Fruit fly (Drosophila melanogaster) whole organism, embryonic: Measurements from ENCODE around the gene p38b.
A peak's percentile ranks its signal among the peaks of the same experiment; 100 is the strongest.

Source experiments
- CG10654 ChIP-seq: fragments of 200-800 bp; sonication (Bioruptor generic); optimal IDR thresholded peaks from 2 replicates; lab custom pipeline; 2016; ENCODE audit warnings: missing biosample characterization, missing genetic modification characterization
- CG11093 ChIP-seq: fragments of 200-800 bp; sonication (Bioruptor generic); IDR thresholded peaks from 3 replicates; pipeline ENCODE4 v1.3.6; 2022; ENCODE audit warnings: missing biosample characterization, missing genetic modification characterization
- CG11723 ChIP-seq: fragments of 200-800 bp; sonication (Bioruptor generic); optimal IDR thresholded peaks from 2 replicates; lab custom pipeline; 2017; ENCODE audit warnings: missing biosample characterization, mild to moderate bottlenecking, missing genetic modification characterization
- CG12219 ChIP-seq: fragments of 200-800 bp; sonication (Bioruptor generic); optimal IDR thresholded peaks from 3 replicates; lab custom pipeline; 2018; ENCODE audit warnings: missing biosample characterization, mild to moderate bottlenecking, missing genetic modification characterization
- CG12236 ChIP-seq: fragments of 200-800 bp; sonication (Bioruptor generic); optimal IDR thresholded peaks from 2 replicates; lab custom pipeline; 2016; ENCODE audit warnings: missing biosample characterization, missing genetic modification characterization
- CG1233 ChIP-seq: fragments of 200-800 bp; sonication (Bioruptor generic); optimal IDR thresholded peaks from 4 replicates; lab custom pipeline; 2018; ENCODE audit warnings: missing biosample characterization, mild to moderate bottlenecking, missing genetic modification characterization
- CG13424 ChIP-seq: fragments of 200-800 bp; sonication (Bioruptor generic); optimal IDR thresholded peaks from 2 replicates; lab custom pipeline; 2019; ENCODE audit warnings: missing biosample characterization, mild to moderate bottlenecking, missing genetic modification characterization, moderate library complexity
- CG13894 ChIP-seq: fragments of 200-800 bp; sonication (Bioruptor generic); optimal IDR thresholded peaks from 3 replicates; lab custom pipeline; 2018; ENCODE audit warnings: missing biosample characterization, mild to moderate bottlenecking, missing genetic modification characterization, moderate library complexity
- CG14441 ChIP-seq: fragments of 200-800 bp; sonication (Bioruptor generic); IDR thresholded peaks from 2 replicates; pipeline ENCODE4 v1.3.6; 2022; ENCODE audit warnings: missing biosample characterization, missing genetic modification characterization
- CG1603 ChIP-seq: fragments of 200-800 bp; sonication (Bioruptor generic); optimal IDR thresholded peaks from 2 replicates; lab custom pipeline; 2019; ENCODE audit warnings: missing biosample characterization, mild to moderate bottlenecking, missing genetic modification characterization, moderate library complexity
- CG2889 ChIP-seq: fragments of 200-800 bp; sonication (Bioruptor generic); IDR thresholded peaks from 3 replicates; pipeline ENCODE4 v1.3.6; 2022; ENCODE audit warnings: missing biosample characterization, missing genetic modification characterization
- CG32532 ChIP-seq: fragments of 200-800 bp; sonication (Bioruptor generic); IDR thresholded peaks from 2 replicates; pipeline ENCODE4 v1.3.6; 2022; ENCODE audit warnings: missing biosample characterization, missing genetic modification characterization
- CG3281 ChIP-seq: fragments of 200-800 bp; sonication (Bioruptor generic); optimal IDR thresholded peaks from 3 replicates; lab custom pipeline; 2017; ENCODE audit warnings: missing biosample characterization, mild to moderate bottlenecking, missing genetic modification characterization
- CG34224 ChIP-seq: fragments of 200-800 bp; sonication (Bioruptor generic); IDR thresholded peaks from 3 replicates; pipeline ENCODE4 v1.3.6; 2022; ENCODE audit warnings: missing biosample characterization, missing genetic modification characterization; ENCODE audit not compliant: partially characterized antibody
- CG4730 ChIP-seq: fragments of 200-800 bp; sonication (Bioruptor generic); IDR thresholded peaks from 2 replicates; pipeline ENCODE4 v1.3.6; 2022; ENCODE audit warnings: missing biosample characterization, missing genetic modification characterization
- CG6272 ChIP-seq: fragments of 200-800 bp; sonication (Bioruptor generic); IDR thresholded peaks from 2 replicates; pipeline ENCODE4 v1.3.6; 2022; ENCODE audit warnings: missing biosample characterization, missing genetic modification characterization
- CG6683 ChIP-seq: fragments of 200-800 bp; sonication (Bioruptor generic); optimal IDR thresholded peaks from 2 replicates; lab custom pipeline; 2017; ENCODE audit warnings: missing biosample characterization, mild to moderate bottlenecking, missing genetic modification characterization, missing genetic modification reagents
- CG6689 ChIP-seq: fragments of 200-800 bp; sonication (Bioruptor generic); IDR thresholded peaks from 2 replicates; pipeline ENCODE4 v1.3.6; 2022; ENCODE audit warnings: missing biosample characterization, missing genetic modification characterization
- CG6813 ChIP-seq: fragments of 200-800 bp; sonication (Bioruptor generic); optimal IDR thresholded peaks from 2 replicates; lab custom pipeline; 2017; ENCODE audit warnings: missing biosample characterization, missing genetic modification characterization, mild to moderate bottlenecking, moderate library complexity, missing genetic modification reagents
- CG7786 ChIP-seq: fragments of 200-800 bp; sonication (Bioruptor generic); optimal IDR thresholded peaks from 2 replicates; lab custom pipeline; 2016; ENCODE audit warnings: missing biosample characterization, missing genetic modification characterization
- CG9437 ChIP-seq: fragments of 200-800 bp; sonication (Bioruptor generic); optimal IDR thresholded peaks from 2 replicates; lab custom pipeline; 2018; ENCODE audit warnings: missing biosample characterization, mild to moderate bottlenecking, missing genetic modification characterization
- CTCF ChIP-seq: fragments of 200-800 bp; sonication (Bioruptor generic); optimal IDR thresholded peaks from 2 replicates; lab custom pipeline; 2017; ENCODE audit warnings: missing biosample characterization, mild to moderate bottlenecking, missing genetic modification characterization, moderate library complexity
- CoRest ChIP-seq: fragments of 200-800 bp; sonication (Bioruptor generic); optimal IDR thresholded peaks from 3 replicates; lab custom pipeline; 2018; ENCODE audit warnings: missing biosample characterization, mild to moderate bottlenecking, missing genetic modification characterization, moderate library complexity
- Dek ChIP-seq: fragments of 200-800 bp; sonication (Bioruptor generic); optimal IDR thresholded peaks from 3 replicates; lab custom pipeline; 2019; ENCODE audit warnings: missing biosample characterization, mild to moderate bottlenecking, missing genetic modification characterization, moderate library complexity
- Dp ChIP-seq: fragments of 200-800 bp; sonication (Bioruptor generic); optimal IDR thresholded peaks from 2 replicates; lab custom pipeline; 2018; ENCODE audit warnings: missing biosample characterization, mild to moderate bottlenecking, missing genetic modification characterization, moderate library complexity
- Dref ChIP-seq: fragments of 200-800 bp; sonication (Bioruptor generic); IDR thresholded peaks from 2 replicates; pipeline ENCODE4 v1.3.6; 2022; ENCODE audit warnings: missing biosample characterization, missing genetic modification characterization
- Ets97D ChIP-seq: fragments of 200-800 bp; sonication (Bioruptor generic); optimal IDR thresholded peaks from 3 replicates; lab custom pipeline; 2016; ENCODE audit warnings: missing biosample characterization, missing genetic modification characterization
- HLH3B ChIP-seq: fragments of 200-800 bp; sonication (Bioruptor generic); IDR thresholded peaks from 2 replicates; pipeline ENCODE4 v1.3.6; 2022; ENCODE audit warnings: missing biosample characterization, missing genetic modification characterization
- MTF-1 ChIP-seq: fragments of 200-800 bp; sonication (Bioruptor generic); optimal IDR thresholded peaks from 2 replicates; lab custom pipeline; 2018; ENCODE audit warnings: missing biosample characterization, mild to moderate bottlenecking, missing genetic modification characterization, borderline replicate concordance
- Myb ChIP-seq: fragments of 200-800 bp; sonication (Bioruptor generic); optimal IDR thresholded peaks from 2 replicates; lab custom pipeline; 2016; ENCODE audit warnings: missing biosample characterization, missing genetic modification characterization
- Rx ChIP-seq: fragments of 200-800 bp; sonication (Bioruptor generic); IDR thresholded peaks from 2 replicates; pipeline ENCODE4 v1.3.6; 2022; ENCODE audit warnings: missing biosample characterization, missing genetic modification characterization
- Sry-δ ChIP-seq: fragments of 200-800 bp; sonication (Bioruptor generic); optimal IDR thresholded peaks from 2 replicates; lab custom pipeline; 2016; ENCODE audit warnings: missing biosample characterization, missing genetic modification characterization
- TFAM ChIP-seq: fragments of 200-800 bp; sonication (Bioruptor generic); optimal IDR thresholded peaks from 2 replicates; lab custom pipeline; 2017; ENCODE audit warnings: missing biosample characterization, missing genetic modification characterization, inconsistent platforms
- Vsx1 ChIP-seq: fragments of 200-800 bp; sonication (Bioruptor generic); optimal IDR thresholded peaks from 2 replicates; lab custom pipeline; 2017; ENCODE audit warnings: missing biosample characterization, mild to moderate bottlenecking, missing genetic modification characterization, missing genetic modification reagents
- YL-1 ChIP-seq: fragments of 200-800 bp; sonication (Bioruptor generic); optimal IDR thresholded peaks from 3 replicates; lab custom pipeline; 2017; ENCODE audit warnings: missing biosample characterization, mild to moderate bottlenecking, missing genetic modification characterization
- ase ChIP-seq: fragments of 200-800 bp; sonication (Bioruptor generic); IDR thresholded peaks from 3 replicates; pipeline ENCODE4 v1.3.6; 2022; ENCODE audit warnings: missing biosample characterization, missing genetic modification characterization
- bbx ChIP-seq: fragments of 200-800 bp; sonication (Bioruptor generic); IDR thresholded peaks from 2 replicates; pipeline ENCODE4 v1.3.6; 2022; ENCODE audit warnings: missing biosample characterization, missing genetic modification characterization; ENCODE audit not compliant: partially characterized antibody
- dan ChIP-seq: fragments of 200-800 bp; sonication (Bioruptor generic); IDR thresholded peaks from 2 replicates; pipeline ENCODE4 v1.3.6; 2022; ENCODE audit warnings: missing biosample characterization, missing genetic modification characterization
- ems ChIP-seq: fragments of 200-800 bp; sonication (Bioruptor generic); optimal IDR thresholded peaks from 3 replicates; lab custom pipeline; 2016; ENCODE audit warnings: missing biosample characterization, missing genetic modification characterization
- exex ChIP-seq: fragments of 200-800 bp; sonication (Bioruptor generic); optimal IDR thresholded peaks from 4 replicates; lab custom pipeline; 2018; ENCODE audit warnings: missing biosample characterization, mild to moderate bottlenecking, missing genetic modification characterization, moderate library complexity
- hb ChIP-seq: fragments of 200-800 bp; sonication (Bioruptor generic); IDR thresholded peaks from 3 replicates; pipeline ENCODE4 v1.3.6; 2022; ENCODE audit warnings: missing biosample characterization, missing genetic modification characterization; ENCODE audit not compliant: partially characterized antibody
- lov ChIP-seq, 2 experiments: fragments of 200-800 bp in 1 of 2; fragments of >200 bp in 1 of 2; sonication (Bioruptor generic) in 1 of 2; IDR thresholded peaks in 1 of 2; optimal IDR thresholded peaks in 1 of 2; 2 replicates in 1 of 2; 3 replicates in 1 of 2; pipeline versions ENCODE4 v1.3.6 to Lab custom; 2017 to 2022; ENCODE audit warnings: missing biosample characterization in 1 of 2, missing genetic modification characterization in 1 of 2
- onecut ChIP-seq: fragments of 200-800 bp; sonication (Bioruptor generic); IDR thresholded peaks from 2 replicates; pipeline ENCODE4 v1.3.6; 2022; ENCODE audit warnings: missing biosample characterization, missing genetic modification characterization
- pan ChIP-seq, 4 experiments: fragments of >200 bp in 3 of 4; fragments of 200-800 bp in 1 of 4; sonication (Bioruptor generic) in 1 of 4; optimal IDR thresholded peaks in 3 of 4; IDR thresholded peaks in 1 of 4; 2 replicates each; pipeline versions ENCODE4 v1.3.6 to Lab custom; 2017 to 2022; ENCODE audit warnings: missing biosample characterization in 2 of 4, missing genetic modification characterization in 2 of 4, mixed read lengths in 1 of 4
- pfk ChIP-seq: fragments of 200-800 bp; sonication (Bioruptor generic); optimal IDR thresholded peaks from 2 replicates; lab custom pipeline; 2018; ENCODE audit warnings: missing biosample characterization, mild to moderate bottlenecking, missing genetic modification characterization, moderate library complexity
- pita ChIP-seq: fragments of 200-800 bp; sonication (Bioruptor generic); optimal IDR thresholded peaks from 2 replicates; lab custom pipeline; 2017; ENCODE audit warnings: missing biosample characterization, mild to moderate bottlenecking, missing genetic modification characterization
- salm ChIP-seq: fragments of 200-800 bp; sonication (Bioruptor generic); optimal IDR thresholded peaks from 2 replicates; lab custom pipeline; 2018; ENCODE audit warnings: missing biosample characterization, mild to moderate bottlenecking, missing genetic modification characterization
- stwl ChIP-seq: fragments of 200-800 bp; sonication (Bioruptor generic); optimal IDR thresholded peaks from 3 replicates; lab custom pipeline; 2018; ENCODE audit warnings: missing biosample characterization, mild to moderate bottlenecking, missing genetic modification characterization, moderate library complexity
- toy ChIP-seq: fragments of 200-800 bp; sonication (Bioruptor generic); IDR thresholded peaks from 2 replicates; pipeline ENCODE4 v1.3.6; 2022; ENCODE audit warnings: missing biosample characterization, missing genetic modification characterization
- zen2 ChIP-seq: fragments of 200-800 bp; sonication (Bioruptor generic); IDR thresholded peaks from 3 replicates; pipeline ENCODE4 v1.3.6; 2022; ENCODE audit warnings: missing biosample characterization, missing genetic modification characterization; ENCODE audit not compliant: partially characterized antibody

p38b gene

dm6 chr2L:13813604-13814178 is 33.2 kb downstream of the p38b start, which contains the start of gene Sos (continued):
- TF ChIP-seq CG1233 = no peak
- no peak for TF ChIP-seq CG3281
- no peak for TF ChIP-seq CG6689 (GFP tag; lab: Robert Waterston, UW)
- no peak for TF ChIP-seq pita (GFP tag; lab: Kevin White, UChicago)
- TF ChIP-seq Myb = peak; percentile 95
- no peak for TF ChIP-seq CG14441 (GFP tag; lab: Robert Waterston, UW)
- TF ChIP-seq CG34224 (GFP tag; lab: Robert Waterston, UW) = 0 out of 3 replicates have a peak, but pooled peaks have one; percentile 30
- no peak for TF ChIP-seq Rx (GFP tag; lab: Robert Waterston, UW)
- TF ChIP-seq dan (GFP tag; lab: Robert Waterston, UW) = no peak
- no peak for TF ChIP-seq pan (optimal IDR thresholded peaks at IDR 0.05; lab: Kevin White, UChicago)
- no peak for TF ChIP-seq pan (GFP tag; optimal IDR thresholded peaks at IDR 0.05 in 1 of 2, IDR thresholded peaks at IDR 0.05 in 1 of 2)
- no peak for TF ChIP-seq CG11093 (GFP tag; lab: Robert Waterston, UW)
- no peak for TF ChIP-seq CG10654 (GFP tag; lab: Kevin White, UChicago)
- TF ChIP-seq CG9437 (GFP tag; lab: Kevin White, UChicago) = no peak
- TF ChIP-seq Sry-δ (GFP tag; lab: Kevin White, UChicago) = peak; percentile 32
- 0 out of 2 replicates have a peak, but pooled peaks have one; percentile 9 for TF ChIP-seq CG32532
- no peak for TF ChIP-seq zen2 (GFP tag; lab: Robert Waterston, UW)
- no peak for TF ChIP-seq Vsx1
- peak; percentile 45 for TF ChIP-seq Ets97D (GFP tag; lab: Kevin White, UChicago)
- no peak for TF ChIP-seq MTF-1 (GFP tag; lab: Kevin White, UChicago)
- TF ChIP-seq CTCF (GFP tag; lab: Kevin White, UChicago) = no peak
- TF ChIP-seq Dp (GFP tag; lab: Kevin White, UChicago) = peak; percentile 94
- no peak for TF ChIP-seq CG4730 (GFP tag; lab: Robert Waterston, UW)
- TF ChIP-seq hb = no peak
- TF ChIP-seq Dek = no peak
- no peak for TF ChIP-seq CoRest
- no peak for TF ChIP-seq CG6272
- no peak for TF ChIP-seq CG1603 (tag; lab: Kevin White, UChicago)
- TF ChIP-seq toy = no peak
- peak; percentile 54 for TF ChIP-seq Dref (GFP tag; lab: Robert Waterston, UW)
- TF ChIP-seq pfk (GFP tag; lab: Kevin White, UChicago) = no peak
- no peak for TF ChIP-seq CG13894 (tag; lab: Kevin White, UChicago)
- TF ChIP-seq salm (tag; lab: Kevin White, UChicago) = no peak
- no peak for TF ChIP-seq CG12236 (GFP tag; lab: Kevin White, UChicago)
- TF ChIP-seq stwl (tag; lab: Kevin White, UChicago) = peak; percentile 79
- TF ChIP-seq YL-1 = peak; percentile 94
- TF ChIP-seq HLH3B (GFP tag; lab: Robert Waterston, UW) = no peak
- TF ChIP-seq ase (GFP tag; lab: Robert Waterston, UW) = no peak
- TF ChIP-seq CG6813 (GFP tag; lab: Kevin White, UChicago) = no peak
- TF ChIP-seq CG2889 (GFP tag; lab: Robert Waterston, UW) = no peak
- no peak for TF ChIP-seq lov (optimal IDR thresholded peaks at IDR 0.05; lab: Kevin White, UChicago)
- TF ChIP-seq lov (GFP tag; IDR thresholded peaks at IDR 0.05; lab: Robert Waterston, UW) = no peak
- no peak for TF ChIP-seq TFAM
- no peak for TF ChIP-seq ems (GFP tag; lab: Kevin White, UChicago)
- no peak for TF ChIP-seq CG11723 (GFP tag; lab: Kevin White, UChicago)
- TF ChIP-seq exex (tag; lab: Kevin White, UChicago) = no peak
- TF ChIP-seq CG7786 (GFP tag; lab: Kevin White, UChicago) = no peak
- no peak for TF ChIP-seq CG12219 (GFP tag; lab: Kevin White, UChicago)
- TF ChIP-seq CG13424 (tag; lab: Kevin White, UChicago) = no peak
- no peak for TF ChIP-seq bbx (GFP tag; lab: Robert Waterston, UW)
- no peak for TF ChIP-seq CG6683
- no peak for TF ChIP-seq onecut
